Worm (Caenorhabditis elegans) whole organism, L1 larva: ENCODE measurements around the gene msp-74.
A peak's percentile ranks its signal among the peaks of the same experiment; 100 is the strongest.

Source experiments
- efl-1 ChIP-seq, 4 experiments: fragments of 150-350 bp; optimal IDR thresholded peaks in 3 of 4; peaks in 1 of 4; 1 replicate in 1 of 4; 2 replicates in 3 of 4; lab custom pipeline; 2014; ENCODE audit warnings: missing biosample characterization in 2 of 4, missing genetic modification characterization in 2 of 4, missing genetic modification reagents in 2 of 4
- egl-13 ChIP-seq: sonication (generic microtip); optimal IDR thresholded peaks from 2 replicates; lab custom pipeline; 2016; ENCODE audit warnings: missing genotype, missing genetic modification reagents, missing genetic modification characterization, missing compliant biosample characterization
- fkh-10 ChIP-seq: sonication (generic microtip); optimal IDR thresholded peaks from 2 replicates; lab custom pipeline; 2017; ENCODE audit warnings: missing biosample characterization, missing genetic modification reagents, missing genetic modification characterization
- jun-1 ChIP-seq: fragments of 150-350 bp; optimal IDR thresholded peaks from 2 replicates; lab custom pipeline; 2014; ENCODE audit warnings: missing biosample characterization, missing genetic modification reagents, missing genetic modification characterization

DNA sequence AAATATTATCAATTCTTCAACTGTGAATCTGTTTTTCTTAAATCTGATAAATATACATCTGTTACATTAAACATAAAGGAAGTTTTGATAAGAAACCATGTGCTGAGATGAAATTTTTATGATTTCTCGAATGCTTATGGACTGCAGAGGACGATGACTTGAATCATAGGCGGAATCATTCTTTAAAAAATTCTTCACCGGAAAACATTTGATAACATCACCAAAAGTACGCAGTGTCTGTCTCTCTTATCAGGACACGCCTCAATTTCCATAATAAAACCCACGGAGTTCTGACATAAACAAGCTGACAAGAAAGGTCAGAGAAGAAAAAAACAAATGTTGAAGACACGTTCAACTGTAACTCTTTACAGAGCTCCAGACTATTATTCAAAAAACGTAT, 5.4 kb downstream of the msp-74 start, which contains the start of gene F09C12.2:
- TF ChIP-seq jun-1 (tag; lab: Kevin White, UChicago) (no peak), efl-1 (optimal IDR thresholded peaks at IDR 0.05; lab: Kevin White, UChicago) (no peak), efl-1 (GFP tag; optimal IDR thresholded peaks at IDR 0.05 in 1 of 2; lab: Kevin White, UChicago) (peak in 1 of 2 experiments; percentile 72), fkh-10 (GFP tag; lab: Kevin White, UChicago) (no peak), egl-13 (tag; lab: Kevin White, UChicago) (no peak)
